Worm (Caenorhabditis elegans) whole organism, L3 larva: ENCODE measurements around the gene F56F11.1.

ENCODE experiments used
- ama-1 ChIP-seq: fragments of 150-350 bp; optimal IDR thresholded peaks from 2 replicates; lab custom pipeline; 2018
- fos-1 ChIP-seq: fragments of 150-350 bp; optimal IDR thresholded peaks from 2 replicates; lab custom pipeline; 2014; ENCODE audit warnings: missing biosample characterization, missing genetic modification characterization
- mdl-1 ChIP-seq: fragments of 150-350 bp; optimal IDR thresholded peaks from 2 replicates; lab custom pipeline; 2014; ENCODE audit warnings: missing biosample characterization, missing genetic modification characterization
- nhr-12 ChIP-seq: fragments of 150-350 bp; optimal IDR thresholded peaks from 2 replicates; lab custom pipeline; 2014; ENCODE audit warnings: missing biosample characterization, missing genetic modification characterization
- nhr-25 ChIP-seq: sonication (generic microtip); optimal IDR thresholded peaks from 2 replicates; lab custom pipeline; 2017; ENCODE audit warnings: missing biosample characterization, missing genetic modification characterization
- pha-4 ChIP-seq: fragments of 150-350 bp; optimal IDR thresholded peaks from 2 replicates; lab custom pipeline; 2014; ENCODE audit warnings: missing biosample characterization, missing genetic modification reagents, missing genetic modification characterization
- snpc-4 ChIP-seq: fragments of 150-350 bp; optimal IDR thresholded peaks from 2 replicates; lab custom pipeline; 2014; ENCODE audit warnings: missing biosample characterization, missing genetic modification characterization
- ztf-11 ChIP-seq: fragments of 150-350 bp; optimal IDR thresholded peaks from 2 replicates; lab custom pipeline; 2014; ENCODE audit warnings: missing biosample characterization, missing genetic modification characterization

ce11 chrIII:2873116-2873644 is 18.4 kb upstream of the F56F11.1 start:
- TF ChIP-seq pha-4 (tag; lab: Kevin White, UChicago) (no peak), ama-1 (lab: Kevin White, UChicago) (no peak), nhr-12 (tag; lab: Kevin White, UChicago) (no peak), fos-1 (tag; lab: Kevin White, UChicago) (no peak), ztf-11 (tag; lab: Kevin White, UChicago) (no peak), mdl-1 (no peak), snpc-4 (no peak), nhr-25 (tag; lab: Kevin White, UChicago) (no peak)
